Worm (Caenorhabditis elegans) whole organism, L3 larva: ENCODE results near the gene C03H5.5.

Experiments used
- ZK546.5 ChIP-seq: sonication (generic microtip); optimal IDR thresholded peaks from 2 replicates; lab custom pipeline; 2017; ENCODE audit warnings: missing biosample characterization, missing genetic modification characterization
- ceh-9 ChIP-seq: sonication (generic microtip); optimal IDR thresholded peaks from 2 replicates; lab custom pipeline; 2018; ENCODE audit warnings: missing biosample characterization, missing genetic modification characterization
- eor-1 ChIP-seq, 2 experiments: fragments of 150-350 bp; optimal IDR thresholded peaks; 2 replicates each; lab custom pipeline; 2014 to 2018; ENCODE audit warnings: missing biosample characterization in 2 of 2, missing genetic modification characterization in 2 of 2
- lin-15B ChIP-seq: fragments of 150-350 bp; optimal IDR thresholded peaks from 2 replicates; lab custom pipeline; 2014; ENCODE audit warnings: missing biosample characterization, missing genetic modification characterization
- ztf-4 ChIP-seq: fragments of 150-350 bp; optimal IDR thresholded peaks from 2 replicates; lab custom pipeline; 2014; ENCODE audit warnings: missing biosample characterization, missing genetic modification characterization

ce11 chrII:399321-399720 lies 14.2 kb upstream of the C03H5.5 start, which contains the start of gene C03H5.6:
- TF ChIP-seq eor-1 (tag; optimal IDR thresholded peaks at IDR 0.05; lab: Kevin White, UChicago): no peak
- TF ChIP-seq ceh-9: no peak
- TF ChIP-seq ztf-4 (tag; lab: Kevin White, UChicago): no peak
- no peak for TF ChIP-seq ZK546.5 (tag; lab: Kevin White, UChicago)
- no peak for TF ChIP-seq lin-15B (tag; lab: Kevin White, UChicago)
